Worm (Caenorhabditis elegans): ENCODE results near the gene srx-21.

srx-21 gene

DNA sequence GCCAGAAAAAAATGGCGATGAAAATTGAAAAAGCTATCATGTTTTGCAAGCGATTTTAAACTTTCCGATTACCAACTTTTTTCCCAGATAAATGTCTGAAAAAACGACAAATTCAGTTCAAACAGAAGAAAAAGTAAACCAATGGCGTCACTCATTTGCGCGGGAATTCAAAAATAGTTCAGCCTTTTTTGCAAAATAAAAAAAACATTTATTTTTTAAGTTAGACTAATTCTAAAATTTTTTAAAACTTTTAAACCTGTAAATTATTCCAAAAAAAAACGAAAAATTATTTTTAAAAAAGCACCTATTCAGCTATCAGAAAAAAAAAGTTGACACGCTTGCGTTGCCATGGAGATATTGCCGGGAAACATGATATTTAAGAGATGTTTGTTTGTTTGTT, 36.0 kb downstream of the srx-21 start, which contains the start of gene cyp-33C11:
Gene cyp-33C11 (minus strand): TSS at position 101 of the 400 bp plus-strand sequence.
- no peak for TF ChIP-seq mls-2 (tag; optimal IDR thresholded peaks at IDR 0.05)
- TF ChIP-seq pha-4 (tag; optimal IDR thresholded peaks at IDR 0.05) = no peak
- no peak for TF ChIP-seq nhr-76 (tag; optimal IDR thresholded peaks at IDR 0.05)
- TF ChIP-seq zip-8 (tag; optimal IDR thresholded peaks at IDR 0.05) = no peak
- TF ChIP-seq elt-3 (tag; optimal IDR thresholded peaks at IDR 0.05) = no peak
- no peak for TF ChIP-seq M03D4.4 (tag; optimal IDR thresholded peaks at IDR 0.05)
- TF ChIP-seq sem-2 (GFP tag; optimal IDR thresholded peaks at IDR 0.05) = no peak

ce11 chrV:719731-720130, 42.9 kb downstream of the srx-21 start, which contains the start of gene srbc-40:
TSS of gene srbc-40 (minus strand) at chrV:719831.
- TF ChIP-seq unc-62 (GFP tag; optimal IDR thresholded peaks at IDR 0.05) (no peak), zip-8 (tag; optimal IDR thresholded peaks at IDR 0.05) (no peak), blmp-1 (tag; optimal IDR thresholded peaks at IDR 0.05) (no peak), mls-2 (tag; optimal IDR thresholded peaks at IDR 0.05) (no peak)

DNA sequence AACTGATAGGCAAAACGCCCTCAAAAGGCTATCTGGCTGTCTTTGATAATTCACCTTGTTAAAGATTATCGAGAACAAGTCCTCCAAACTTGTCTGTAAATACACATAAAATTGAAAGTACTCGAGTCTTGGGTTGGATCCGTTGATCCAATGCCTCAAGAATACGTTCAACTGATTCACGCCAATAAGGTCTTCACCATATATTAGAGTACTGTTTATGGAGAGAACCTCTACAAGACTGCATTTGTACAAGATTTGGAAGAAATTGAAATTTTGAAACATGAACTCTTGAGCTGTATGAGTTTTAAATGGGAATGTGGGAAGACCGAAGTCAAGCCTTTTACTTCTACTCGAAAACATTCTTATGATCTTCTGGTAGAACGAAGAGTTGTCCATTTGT, 46.1 kb downstream of the srx-21 start:
- TF ChIP-seq sptf-1 (tag; optimal IDR thresholded peaks at IDR 0.05) = no peak
- TF ChIP-seq elt-3 (tag; optimal IDR thresholded peaks at IDR 0.05) = no peak
- TF ChIP-seq cnd-1 (tag; optimal IDR thresholded peaks at IDR 0.05) = no peak
- no peak for TF ChIP-seq tbx-8 (GFP tag; optimal IDR thresholded peaks at IDR 0.05)
- TF ChIP-seq ham-2 (GFP tag; optimal IDR thresholded peaks at IDR 0.05) = no peak
- no peak for TF ChIP-seq lin-13 (tag; optimal IDR thresholded peaks at IDR 0.05)
- no peak for TF ChIP-seq unc-39 (tag; optimal IDR thresholded peaks at IDR 0.05)
- no peak for TF ChIP-seq sem-2 (GFP tag; optimal IDR thresholded peaks at IDR 0.05)
- no peak for TF ChIP-seq flh-1 (GFP tag; optimal IDR thresholded peaks at IDR 0.05)
- TF ChIP-seq pha-4 (tag; optimal IDR thresholded peaks at IDR 0.05) = no peak
- no peak for TF ChIP-seq ces-1 (GFP tag; optimal IDR thresholded peaks at IDR 0.05)
- TF ChIP-seq nhr-237 (tag; optimal IDR thresholded peaks at IDR 0.05) = no peak

ce11 chrV:723895-724352, 47.1 kb downstream of the srx-21 start, which contains the start of gene fbxb-72:
TSS of gene fbxb-72 (minus strand) at chrV:723952.
- TF ChIP-seq cnd-1 (tag; optimal IDR thresholded peaks at IDR 0.05) = no peak
- TF ChIP-seq bed-3 (GFP tag; optimal IDR thresholded peaks at IDR 0.05) = no peak
- no peak for TF ChIP-seq ceh-43 (GFP tag; optimal IDR thresholded peaks at IDR 0.05)
- no peak for TF ChIP-seq mab-5 (tag; optimal IDR thresholded peaks at IDR 0.05)
- TF ChIP-seq sptf-1 (tag; optimal IDR thresholded peaks at IDR 0.05) = peak; percentile 18
- no peak for TF ChIP-seq sem-2 (GFP tag; optimal IDR thresholded peaks at IDR 0.05)
- TF ChIP-seq ceh-39 (tag; optimal IDR thresholded peaks at IDR 0.05) = peak; percentile 44
- TF ChIP-seq hlh-1 (tag; optimal IDR thresholded peaks at IDR 0.05) = peak; percentile 9
- TF ChIP-seq ztf-11 (tag; optimal IDR thresholded peaks at IDR 0.05) = no peak
- no peak for TF ChIP-seq nhr-28 (tag; optimal IDR thresholded peaks at IDR 0.05)
- no peak for TF ChIP-seq blmp-1 (tag; optimal IDR thresholded peaks at IDR 0.05)

- no peak for TF ChIP-seq blmp-1 (tag; optimal IDR thresholded peaks at IDR 0.05)
- no peak for TF ChIP-seq unc-120 (tag; optimal IDR thresholded peaks at IDR 0.05; ENCODE audit: poor library complexity, severe bottlenecking)
- TF ChIP-seq nhr-237 (tag; optimal IDR thresholded peaks at IDR 0.05) = no peak
- TF ChIP-seq pha-4 (tag; optimal IDR thresholded peaks at IDR 0.05) = no peak
- no peak for TF ChIP-seq ceh-83 (GFP tag; optimal IDR thresholded peaks at IDR 0.05)
- no peak for TF ChIP-seq unc-62 (GFP tag; optimal IDR thresholded peaks at IDR 0.05)
- no peak for TF ChIP-seq mls-2 (tag; optimal IDR thresholded peaks at IDR 0.05)
- TF ChIP-seq tbx-8 (GFP tag; optimal IDR thresholded peaks at IDR 0.05) = no peak
- no peak for TF ChIP-seq elt-3 (tag; optimal IDR thresholded peaks at IDR 0.05)
- TF ChIP-seq cnd-1 (tag; optimal IDR thresholded peaks at IDR 0.05) = no peak
- TF ChIP-seq lin-32 (GFP tag; optimal IDR thresholded peaks at IDR 0.05) = no peak
- TF ChIP-seq mep-1 (tag; optimal IDR thresholded peaks at IDR 0.05) = no peak
- TF ChIP-seq nhr-12 (tag; optimal IDR thresholded peaks at IDR 0.05) = no peak
- no peak for TF ChIP-seq hlh-1 (tag; optimal IDR thresholded peaks at IDR 0.05)
- TF ChIP-seq ham-2 (GFP tag; optimal IDR thresholded peaks at IDR 0.05) = no peak
- no peak for TF ChIP-seq drap-1 (GFP tag; optimal IDR thresholded peaks at IDR 0.05)
Observed at ce11 chrV:724470-724890, 47.6 kb downstream of the srx-21 start.
